Worm (Caenorhabditis elegans) whole organism, mixed stage, embryonic: ENCODE data around the gene C24F3.2.

Experiments used
- ces-1 ChIP-seq: fragments of 150-350 bp; optimal IDR thresholded peaks from 2 replicates; lab custom pipeline; 2014; ENCODE audit warnings: missing biosample characterization, missing genetic modification reagents, missing genetic modification characterization
- lsy-2 ChIP-seq: fragments of 150-350 bp; optimal IDR thresholded peaks from 2 replicates; lab custom pipeline; 2014; ENCODE audit warnings: missing biosample characterization, missing genetic modification characterization
- unc-39 ChIP-seq: fragments of 150-350 bp; optimal IDR thresholded peaks from 2 replicates; lab custom pipeline; 2014; ENCODE audit warnings: missing biosample characterization, missing genetic modification characterization
- unc-62 ChIP-seq: fragments of 150-350 bp; optimal IDR thresholded peaks from 2 replicates; lab custom pipeline; 2014; ENCODE audit warnings: missing biosample characterization, missing genetic modification reagents, missing genetic modification characterization

C24F3.2 gene

DNA sequence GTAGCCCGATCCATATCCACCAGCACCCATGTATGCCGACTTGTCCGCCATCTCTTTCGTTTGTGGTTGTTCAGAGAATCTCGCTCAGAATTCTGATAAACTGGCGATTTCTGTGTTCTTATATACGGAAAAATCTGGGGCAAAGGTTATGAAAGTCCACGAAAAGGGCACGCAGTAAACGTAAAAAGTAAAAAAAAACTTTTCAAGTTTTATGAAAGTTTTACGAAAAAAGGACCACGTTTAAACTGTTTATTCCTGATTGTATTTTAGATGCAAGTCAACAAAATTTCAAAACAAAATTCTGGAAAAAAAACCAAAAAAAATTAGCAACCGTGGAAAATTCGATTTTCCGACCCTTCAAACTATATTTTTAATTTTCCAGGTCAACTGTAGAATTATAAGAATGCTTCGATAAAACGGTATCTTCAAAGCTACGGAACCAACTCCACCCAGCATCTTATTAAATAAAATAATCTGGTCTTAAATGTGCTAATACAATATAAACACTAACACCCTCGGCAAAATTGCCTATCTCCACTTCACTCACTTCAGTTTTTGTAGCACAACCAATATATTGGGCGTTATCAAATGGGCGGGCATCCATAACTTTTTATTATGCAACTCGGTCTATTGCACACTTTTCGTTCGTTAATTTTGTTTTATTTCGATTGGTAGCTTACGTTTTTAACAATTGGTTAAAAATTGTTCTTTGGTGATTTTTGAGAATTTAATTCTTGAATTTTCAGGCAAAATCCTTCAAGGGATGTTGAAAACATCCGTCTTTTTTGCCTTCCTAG is 47.0 kb downstream of the C24F3.2 start, which contains the start of the genes nspd-7 and Y43C5A.2:
Gene nspd-7 (minus strand): TSS at position 51 of the 797 bp plus-strand sequence.
Gene Y43C5A.2 (plus strand): TSS at position 747 of the 797 bp plus-strand sequence.
- TF ChIP-seq unc-62 (GFP tag; lab: Kevin White, UChicago), result no peak
- TF ChIP-seq unc-39 (tag; lab: Kevin White, UChicago), result no peak
- no peak for TF ChIP-seq lsy-2
- TF ChIP-seq ces-1, result no peak
